Fruit fly (Drosophila melanogaster) whole organism, embryonic: Measurements from ENCODE around the gene PpV.

Source experiments
- Antp ChIP-seq: fragments of 200-800 bp; sonication (Bioruptor generic); optimal IDR thresholded peaks from 3 replicates; lab custom pipeline; 2016; ENCODE audit warnings: missing biosample characterization, missing genetic modification characterization
- CG11504 ChIP-seq: fragments of 200-800 bp; sonication (Bioruptor generic); optimal IDR thresholded peaks from 3 replicates; lab custom pipeline; 2019; ENCODE audit warnings: missing biosample characterization, mild to moderate bottlenecking, missing genetic modification characterization, moderate library complexity
- CG12071 ChIP-seq: fragments of 200-800 bp; sonication (Bioruptor generic); optimal IDR thresholded peaks from 3 replicates; lab custom pipeline; 2018; ENCODE audit warnings: missing biosample characterization, mild to moderate bottlenecking, missing genetic modification characterization
- CG12104 ChIP-seq: fragments of 200-800 bp; sonication (Bioruptor generic); optimal IDR thresholded peaks from 3 replicates; lab custom pipeline; 2016; ENCODE audit warnings: missing biosample characterization, missing genetic modification characterization
- CG12299 ChIP-seq: fragments of 200-800 bp; sonication (Bioruptor generic); optimal IDR thresholded peaks from 2 replicates; lab custom pipeline; 2018; ENCODE audit warnings: missing biosample characterization, mild to moderate bottlenecking, missing genetic modification characterization
- CG12391 ChIP-seq: fragments of 200-800 bp; sonication (Bioruptor generic); optimal IDR thresholded peaks from 3 replicates; lab custom pipeline; 2018; ENCODE audit warnings: missing biosample characterization, mild to moderate bottlenecking, missing genetic modification characterization, moderate library complexity
- CG12769 ChIP-seq: fragments of 200-800 bp; sonication (Bioruptor generic); optimal IDR thresholded peaks from 2 replicates; lab custom pipeline; 2019; ENCODE audit warnings: missing biosample characterization, mild to moderate bottlenecking, missing genetic modification characterization, moderate library complexity
- CG13775 ChIP-seq: fragments of 200-800 bp; sonication (Bioruptor generic); optimal IDR thresholded peaks from 3 replicates; lab custom pipeline; 2017; ENCODE audit warnings: missing biosample characterization, mild to moderate bottlenecking, missing genetic modification characterization
- CG17186 ChIP-seq: fragments of 200-800 bp; sonication (Bioruptor generic); optimal IDR thresholded peaks from 3 replicates; lab custom pipeline; 2017; ENCODE audit warnings: missing biosample characterization, missing genetic modification reagents, missing genetic modification characterization
- CG17612 ChIP-seq: fragments of 200-800 bp; sonication (Bioruptor generic); IDR thresholded peaks from 2 replicates; pipeline ENCODE4 v1.3.6; 2022; ENCODE audit warnings: missing biosample characterization, missing genetic modification characterization
- CG18262 ChIP-seq: fragments of 200-800 bp; optimal IDR thresholded peaks from 3 replicates; lab custom pipeline; 2019; ENCODE audit warnings: missing biosample characterization, mild to moderate bottlenecking, missing genetic modification characterization, moderate library complexity
- CG1832 ChIP-seq: fragments of 200-800 bp; sonication (Bioruptor generic); optimal IDR thresholded peaks from 2 replicates; lab custom pipeline; 2017; ENCODE audit warnings: missing biosample characterization, mild to moderate bottlenecking, missing genetic modification characterization, inconsistent platforms
- CG2202 ChIP-seq: fragments of 200-800 bp; sonication (Bioruptor generic); optimal IDR thresholded peaks from 2 replicates; lab custom pipeline; 2018; ENCODE audit warnings: missing biosample characterization, mild to moderate bottlenecking, missing genetic modification characterization
- CG2875 ChIP-seq: fragments of 200-800 bp; sonication (Bioruptor generic); optimal IDR thresholded peaks from 2 replicates; lab custom pipeline; 2017; ENCODE audit warnings: missing biosample characterization, mild to moderate bottlenecking, missing genetic modification characterization, missing genetic modification reagents
- CG3995 ChIP-seq: fragments of 200-800 bp; sonication (Bioruptor generic); optimal IDR thresholded peaks from 3 replicates; lab custom pipeline; 2016; ENCODE audit warnings: missing biosample characterization, missing genetic modification characterization
- CG7963 ChIP-seq: fragments of 200-800 bp; sonication (Bioruptor generic); IDR thresholded peaks from 3 replicates; pipeline ENCODE4 v1.3.6; 2022; ENCODE audit warnings: missing biosample characterization, missing genetic modification characterization; ENCODE audit not compliant: partially characterized antibody
- CG8388 ChIP-seq: fragments of 200-800 bp; sonication (Bioruptor generic); optimal IDR thresholded peaks from 2 replicates; lab custom pipeline; 2019; ENCODE audit warnings: missing biosample characterization, mild to moderate bottlenecking, missing genetic modification characterization, moderate library complexity
- CoRest ChIP-seq: fragments of 200-800 bp; sonication (Bioruptor generic); optimal IDR thresholded peaks from 3 replicates; lab custom pipeline; 2018; ENCODE audit warnings: missing biosample characterization, mild to moderate bottlenecking, missing genetic modification characterization, moderate library complexity
- Dbx ChIP-seq: fragments of 200-800 bp; sonication (Bioruptor generic); IDR thresholded peaks from 3 replicates; pipeline ENCODE4 v1.3.6; 2022; ENCODE audit warnings: missing biosample characterization, missing genetic modification characterization
- E2f2 ChIP-seq: fragments of 200-800 bp; sonication (Bioruptor generic); IDR thresholded peaks from 2 replicates; pipeline ENCODE4 v1.3.6; 2022; ENCODE audit warnings: missing biosample characterization, missing genetic modification characterization
- H15 ChIP-seq: fragments of 200-800 bp; sonication (Bioruptor generic); IDR thresholded peaks from 3 replicates; pipeline ENCODE4 v1.3.6; 2022; ENCODE audit warnings: missing biosample characterization, missing genetic modification characterization
- Hey ChIP-seq: fragments of 200-800 bp; sonication (Bioruptor generic); optimal IDR thresholded peaks from 3 replicates; lab custom pipeline; 2018; ENCODE audit warnings: missing biosample characterization, mild to moderate bottlenecking, missing genetic modification characterization
- Hmr ChIP-seq: fragments of 200-800 bp; sonication (Bioruptor generic); optimal IDR thresholded peaks from 3 replicates; lab custom pipeline; 2017; ENCODE audit warnings: mild to moderate bottlenecking, missing biosample characterization, missing genetic modification reagents, missing genetic modification characterization
- Lpt ChIP-seq: fragments of >200 bp; optimal IDR thresholded peaks from 2 replicates; lab custom pipeline; 2018; ENCODE audit warnings: missing biosample characterization, missing genetic modification characterization
- MBD-R2 ChIP-seq: fragments of 200-800 bp; sonication (Bioruptor generic); IDR thresholded peaks from 2 replicates; pipeline ENCODE4 v1.3.6; 2022; ENCODE audit warnings: missing biosample characterization, missing genetic modification characterization
- NfI ChIP-seq: fragments of 200-800 bp; sonication (Bioruptor generic); optimal IDR thresholded peaks from 3 replicates; lab custom pipeline; 2018; ENCODE audit warnings: missing biosample characterization, mild to moderate bottlenecking, missing genetic modification characterization, moderate library complexity
- Optix ChIP-seq: fragments of 200-800 bp; sonication (Bioruptor generic); IDR thresholded peaks from 3 replicates; pipeline ENCODE4 v1.3.6; 2022; ENCODE audit warnings: missing biosample characterization, missing genetic modification characterization
- Ravus ChIP-seq: fragments of 200-800 bp; sonication (Bioruptor generic); IDR thresholded peaks from 2 replicates; pipeline ENCODE4 v1.3.6; 2022; ENCODE audit warnings: missing biosample characterization, missing genetic modification characterization
- TFAM ChIP-seq: fragments of 200-800 bp; sonication (Bioruptor generic); optimal IDR thresholded peaks from 2 replicates; lab custom pipeline; 2017; ENCODE audit warnings: missing biosample characterization, missing genetic modification characterization, inconsistent platforms
- Taf1 ChIP-seq: fragments of 200-800 bp; sonication (Bioruptor generic); IDR thresholded peaks from 2 replicates; pipeline ENCODE4 v1.3.6; 2022; ENCODE audit warnings: missing biosample characterization, missing genetic modification characterization
- aop ChIP-seq: fragments of 200-800 bp; sonication (Bioruptor generic); IDR thresholded peaks from 2 replicates; pipeline ENCODE4 v1.3.6; 2022; ENCODE audit warnings: missing biosample characterization, missing genetic modification characterization
- bbx ChIP-seq: fragments of 200-800 bp; sonication (Bioruptor generic); IDR thresholded peaks from 2 replicates; pipeline ENCODE4 v1.3.6; 2022; ENCODE audit warnings: missing biosample characterization, missing genetic modification characterization; ENCODE audit not compliant: partially characterized antibody
- bowl ChIP-seq: fragments of 200-800 bp; sonication (Bioruptor generic); IDR thresholded peaks from 2 replicates; pipeline ENCODE4 v1.3.6; 2022; ENCODE audit warnings: missing biosample characterization, missing genetic modification characterization
- crol ChIP-seq: fragments of 200-800 bp; sonication (Bioruptor generic); IDR thresholded peaks from 2 replicates; pipeline ENCODE4 v1.3.6; 2022; ENCODE audit warnings: missing biosample characterization, missing genetic modification characterization
- dmrt99B ChIP-seq: fragments of 200-800 bp; sonication (Bioruptor generic); optimal IDR thresholded peaks from 2 replicates; lab custom pipeline; 2018; ENCODE audit warnings: missing biosample characterization, mild to moderate bottlenecking, missing genetic modification characterization, moderate library complexity
- ewg ChIP-seq: fragments of 200-800 bp; sonication (Bioruptor generic); optimal IDR thresholded peaks from 3 replicates; lab custom pipeline; 2017; ENCODE audit warnings: mild to moderate bottlenecking, missing biosample characterization, missing genetic modification reagents, missing genetic modification characterization
- fd3F ChIP-seq: fragments of 200-800 bp; sonication (Bioruptor generic); optimal IDR thresholded peaks from 2 replicates; lab custom pipeline; 2018; ENCODE audit warnings: missing biosample characterization, mild to moderate bottlenecking, missing genetic modification characterization, moderate library complexity
- gem ChIP-seq: fragments of 200-800 bp; sonication (Bioruptor generic); optimal IDR thresholded peaks from 2 replicates; lab custom pipeline; 2019; ENCODE audit warnings: missing biosample characterization, mild to moderate bottlenecking, missing genetic modification characterization, moderate library complexity
- nmo ChIP-seq: fragments of 200-800 bp; sonication (Bioruptor generic); optimal IDR thresholded peaks from 2 replicates; lab custom pipeline; 2018; ENCODE audit warnings: missing biosample characterization, mild to moderate bottlenecking, missing genetic modification characterization, moderate library complexity
- oc ChIP-seq: fragments of 200-800 bp; sonication (Bioruptor generic); optimal IDR thresholded peaks from 2 replicates; lab custom pipeline; 2018; ENCODE audit warnings: missing biosample characterization, mild to moderate bottlenecking, missing genetic modification characterization, moderate library complexity
- prd ChIP-seq, 3 experiments: fragments of >200 bp in 2 of 3; fragments of 200-800 bp in 1 of 3; sonication (Bioruptor generic) in 1 of 3; optimal IDR thresholded peaks in 2 of 3; IDR thresholded peaks in 1 of 3; 2 replicates in 2 of 3; 3 replicates in 1 of 3; pipeline versions ENCODE4 v1.3.6 to Lab custom; 2017 to 2022; ENCODE audit warnings: missing biosample characterization in 1 of 3, missing genetic modification characterization in 1 of 3
- run ChIP-seq: fragments of 200-800 bp; sonication (Bioruptor generic); optimal IDR thresholded peaks from 3 replicates; lab custom pipeline; 2018; ENCODE audit warnings: missing biosample characterization, mild to moderate bottlenecking, missing genetic modification characterization
- seq ChIP-seq: fragments of 200-800 bp; sonication (Bioruptor generic); IDR thresholded peaks from 2 replicates; pipeline ENCODE4 v1.3.6; 2022; ENCODE audit warnings: missing biosample characterization, missing genetic modification characterization
- shn ChIP-seq: fragments of 200-800 bp; sonication (Bioruptor generic); optimal IDR thresholded peaks from 3 replicates; lab custom pipeline; 2016; ENCODE audit warnings: missing biosample characterization, missing genetic modification characterization
- slou ChIP-seq: fragments of 200-800 bp; sonication (Bioruptor generic); optimal IDR thresholded peaks from 3 replicates; lab custom pipeline; 2016; ENCODE audit warnings: missing biosample characterization, missing genetic modification characterization
- slp2 ChIP-seq: fragments of 200-800 bp; sonication (Bioruptor generic); optimal IDR thresholded peaks from 2 replicates; lab custom pipeline; 2016; ENCODE audit warnings: missing biosample characterization, missing genetic modification characterization
- stc ChIP-seq: fragments of 200-800 bp; sonication (Bioruptor generic); IDR thresholded peaks from 2 replicates; pipeline ENCODE4 v1.3.6; 2022; ENCODE audit warnings: missing biosample characterization, missing genetic modification characterization
- sug ChIP-seq: fragments of 200-800 bp; optimal IDR thresholded peaks from 2 replicates; lab custom pipeline; 2019; ENCODE audit warnings: missing biosample characterization, mild to moderate bottlenecking, missing genetic modification characterization, moderate library complexity
- wdn ChIP-seq: fragments of 200-800 bp; sonication (Bioruptor generic); IDR thresholded peaks from 2 replicates; pipeline ENCODE4 v1.3.6; 2022; ENCODE audit warnings: missing biosample characterization, missing genetic modification characterization
- zen ChIP-seq: fragments of 200-800 bp; sonication (Bioruptor generic); optimal IDR thresholded peaks from 3 replicates; lab custom pipeline; 2018; ENCODE audit warnings: missing biosample characterization, mild to moderate bottlenecking, missing genetic modification characterization, moderate library complexity
- zfh1 ChIP-seq: fragments of 200-800 bp; sonication (Bioruptor generic); IDR thresholded peaks from 3 replicates; pipeline ENCODE4 v1.3.6; 2022; ENCODE audit warnings: missing biosample characterization, missing genetic modification characterization

Gene PpV

dm6 chrX:6376748-6377147 is 4.0 kb upstream of the PpV start (continued):
- TF ChIP-seq nmo (GFP tag; lab: Kevin White, UChicago) (peak; percentile 27), fd3F (GFP tag; lab: Kevin White, UChicago) (no peak), CG12299 (tag; lab: Kevin White, UChicago) (no peak), CG2202 (no peak), H15 (no peak), wdn (GFP tag; lab: Robert Waterston, UW) (no peak), dmrt99B (tag; lab: Kevin White, UChicago) (peak; percentile 52), CG3995 (GFP tag; lab: Kevin White, UChicago) (no peak), Dbx (no peak), zen (tag; lab: Kevin White, UChicago) (no peak), bowl (GFP tag; lab: Robert Waterston, UW) (no peak), CG7963 (GFP tag; lab: Robert Waterston, UW) (no peak), prd (optimal IDR thresholded peaks at IDR 0.05; lab: Kevin White, UChicago) (no peak), prd (GFP tag; IDR thresholded peaks at IDR 0.05; lab: Robert Waterston, UW) (0 out of 3 replicates have a peak, but pooled peaks have one; percentile 8), CG12391 (tag; lab: Kevin White, UChicago) (peak; percentile 14), Optix (GFP tag; lab: Robert Waterston, UW) (no peak), crol (GFP tag; lab: Robert Waterston, UW) (no peak), aop (GFP tag; lab: Robert Waterston, UW) (no peak), shn (GFP tag; lab: Kevin White, UChicago) (no peak), run (tag; lab: Kevin White, UChicago) (no peak), TFAM (GFP tag; lab: Kevin White, UChicago) (no peak), Hey (tag; lab: Kevin White, UChicago) (no peak), oc (tag; lab: Kevin White, UChicago) (no peak), CG8388 (GFP tag; lab: Kevin White, UChicago) (no peak), gem (tag; lab: Kevin White, UChicago) (peak; percentile 54), CG13775 (GFP tag; lab: Kevin White, UChicago) (no peak), CoRest (tag; lab: Kevin White, UChicago) (peak; percentile 16), MBD-R2 (GFP tag; lab: Robert Waterston, UW) (no peak), E2f2 (GFP tag; lab: Robert Waterston, UW) (no peak), slp2 (no peak), CG11504 (tag; lab: Kevin White, UChicago) (peak; percentile 50), Taf1 (GFP tag; lab: Robert Waterston, UW) (no peak), slou (GFP tag; lab: Kevin White, UChicago) (no peak), Hmr (GFP tag; lab: Kevin White, UChicago) (peak; percentile 45), seq (GFP tag; lab: Robert Waterston, UW) (no peak), zfh1 (GFP tag; lab: Robert Waterston, UW) (no peak), CG17186 (GFP tag; lab: Kevin White, UChicago) (no peak), Antp (GFP tag; lab: Kevin White, UChicago) (peak; percentile 12), CG12104 (GFP tag; lab: Kevin White, UChicago) (no peak), stc (GFP tag; lab: Robert Waterston, UW) (0 out of 2 replicates have a peak, but pooled peaks have one; percentile 14), CG17612 (no peak), CG12071 (GFP tag; lab: Kevin White, UChicago) (no peak), bbx (GFP tag; lab: Robert Waterston, UW) (no peak), Ravus (GFP tag; lab: Robert Waterston, UW) (no peak), Lpt (GFP tag; lab: Kevin White, UChicago) (no peak), CG1832 (GFP tag; lab: Kevin White, UChicago) (no peak), ewg (GFP tag; lab: Kevin White, UChicago) (no peak), CG2875 (GFP tag; lab: Kevin White, UChicago) (no peak), CG12769 (no peak), sug (tag; lab: Kevin White, UChicago) (no peak), NfI (GFP tag; lab: Kevin White, UChicago) (no peak), CG18262 (tag; lab: Kevin White, UChicago) (no peak)
